Fruit fly (Drosophila melanogaster): ENCODE data around the gene CG3032.

dm6 chrX:6995258-6995657, 18.4 kb downstream of the CG3032 start:
- TF ChIP-seq CG32121 (GFP tag; IDR thresholded peaks at IDR 0.05) (no peak), CG15710 (tag; optimal IDR thresholded peaks at IDR 0.05) (no peak), EcR (GFP tag; optimal IDR thresholded peaks at IDR 0.05) (no peak), CG9948 (tag; optimal IDR thresholded peaks at IDR 0.05) (no peak), CG17806 (tag; optimal IDR thresholded peaks at IDR 0.05) (no peak), CG4496 (GFP tag; IDR thresholded peaks at IDR 0.05) (no peak), CG13204 (GFP tag; optimal IDR thresholded peaks at IDR 0.05) (no peak), fd96Ca (GFP tag; IDR thresholded peaks at IDR 0.05) (no peak), CG14655 (GFP tag; optimal IDR thresholded peaks at IDR 0.05) (no peak), Ets98B (GFP tag; IDR thresholded peaks at IDR 0.05) (no peak), D1 (tag; optimal IDR thresholded peaks at IDR 0.05) (no peak), Pif1A (GFP tag; optimal IDR thresholded peaks at IDR 0.05) (no peak), gl (tag; optimal IDR thresholded peaks at IDR 0.05) (no peak), rn (GFP tag; IDR thresholded peaks at IDR 0.05) (no peak)
